Fruit fly (Drosophila melanogaster) whole organism, prepupa: Measurements from ENCODE around the gene Jhbp4.

Source experiments
- Blimp-1 ChIP-seq: fragments of 200-800 bp; sonication (Bioruptor generic); optimal IDR thresholded peaks from 3 replicates; lab custom pipeline; 2017; ENCODE audit warnings: missing biosample characterization, missing genetic modification characterization, mild to moderate bottlenecking, moderate library complexity, missing genetic modification reagents
- CG10669 ChIP-seq: fragments of 200-800 bp; sonication (Bioruptor generic); optimal IDR thresholded peaks from 3 replicates; lab custom pipeline; 2018; ENCODE audit warnings: missing biosample characterization, mild to moderate bottlenecking, missing genetic modification characterization, moderate library complexity
- CG11294 ChIP-seq: fragments of 200-800 bp; sonication (Bioruptor generic); IDR thresholded peaks from 2 replicates; pipeline ENCODE4 v1.3.6; 2022; ENCODE audit warnings: missing biosample characterization, missing genetic modification characterization
- CG11762 ChIP-seq: fragments of 200-800 bp; sonication (Bioruptor generic); optimal IDR thresholded peaks from 3 replicates; lab custom pipeline; 2016; ENCODE audit warnings: missing biosample characterization, missing genetic modification characterization; ENCODE audit not compliant: insufficient read depth
- CG11902 ChIP-seq: fragments of 200-800 bp; sonication (Bioruptor generic); optimal IDR thresholded peaks from 3 replicates; lab custom pipeline; 2016; ENCODE audit warnings: missing biosample characterization, missing genetic modification characterization
- CG15336 ChIP-seq: fragments of 200-800 bp; sonication (Bioruptor generic); IDR thresholded peaks from 2 replicates; pipeline ENCODE4 v1.3.6; 2022; ENCODE audit warnings: missing biosample characterization, missing genetic modification characterization
- CG1621 ChIP-seq: fragments of 200-800 bp; sonication (Bioruptor generic); optimal IDR thresholded peaks from 3 replicates; lab custom pipeline; 2018; ENCODE audit warnings: missing biosample characterization, mild to moderate bottlenecking, missing genetic modification characterization
- CG16779 ChIP-seq: fragments of 200-800 bp; sonication (Bioruptor generic); optimal IDR thresholded peaks from 3 replicates; lab custom pipeline; 2017; ENCODE audit warnings: missing biosample characterization, mild to moderate bottlenecking, missing genetic modification characterization
- CG3032 ChIP-seq: fragments of 200-800 bp; optimal IDR thresholded peaks from 2 replicates; lab custom pipeline; 2019; ENCODE audit warnings: missing biosample characterization, mild to moderate bottlenecking, missing genetic modification characterization, moderate library complexity
- CG31627 ChIP-seq: fragments of 200-800 bp; sonication (Bioruptor generic); optimal IDR thresholded peaks from 3 replicates; lab custom pipeline; 2016; ENCODE audit warnings: missing biosample characterization, missing genetic modification characterization
- CG32006 ChIP-seq: fragments of 200-800 bp; sonication (Bioruptor generic); optimal IDR thresholded peaks from 3 replicates; lab custom pipeline; 2017; ENCODE audit warnings: missing biosample characterization, mild to moderate bottlenecking, missing genetic modification characterization
- CG34406 ChIP-seq: fragments of 200-800 bp; sonication (Bioruptor generic); optimal IDR thresholded peaks from 3 replicates; lab custom pipeline; 2016; ENCODE audit warnings: missing biosample characterization, missing genetic modification characterization
- CG3919 ChIP-seq: fragments of 200-800 bp; sonication (Bioruptor generic); optimal IDR thresholded peaks from 3 replicates; lab custom pipeline; 2016; ENCODE audit warnings: missing biosample characterization, missing genetic modification characterization
- CG6163 ChIP-seq: fragments of 200-800 bp; sonication (Bioruptor generic); IDR thresholded peaks from 3 replicates; pipeline ENCODE4 v1.3.6; 2022; ENCODE audit warnings: missing biosample characterization, missing genetic modification characterization
- CG6792 ChIP-seq: fragments of 200-800 bp; sonication (Bioruptor generic); optimal IDR thresholded peaks from 3 replicates; lab custom pipeline; 2016; ENCODE audit warnings: missing biosample characterization, missing genetic modification characterization
- CG6808 ChIP-seq: fragments of 200-800 bp; sonication (Bioruptor generic); optimal IDR thresholded peaks from 3 replicates; lab custom pipeline; 2017; ENCODE audit warnings: missing biosample characterization, missing genetic modification characterization, mild to moderate bottlenecking, moderate library complexity, missing genetic modification reagents
- CG8119 ChIP-seq: fragments of 200-800 bp; sonication (Bioruptor generic); IDR thresholded peaks from 3 replicates; pipeline ENCODE4 v1.3.6; 2022; ENCODE audit warnings: missing biosample characterization, missing genetic modification characterization
- CG8319 ChIP-seq: fragments of 200-800 bp; sonication (Bioruptor generic); optimal IDR thresholded peaks from 3 replicates; lab custom pipeline; 2016; ENCODE audit warnings: missing biosample characterization, missing genetic modification characterization
- CG9139 ChIP-seq: fragments of 200-800 bp; sonication (Bioruptor generic); optimal IDR thresholded peaks from 3 replicates; lab custom pipeline; 2017; ENCODE audit warnings: missing biosample characterization, mild to moderate bottlenecking, missing genetic modification characterization
- Eip78C ChIP-seq: fragments of 200-800 bp; sonication (Bioruptor generic); peaks from one replicate; lab custom pipeline; 2016; ENCODE audit warnings: missing biosample characterization, missing genetic modification characterization
- Ets96B ChIP-seq: fragments of 200-800 bp; optimal IDR thresholded peaks from 2 replicates; lab custom pipeline; 2019; ENCODE audit warnings: missing biosample characterization, mild to moderate bottlenecking, missing genetic modification characterization, moderate library complexity
- Gug ChIP-seq: fragments of 200-800 bp; sonication (Bioruptor generic); IDR thresholded peaks from 2 replicates; pipeline ENCODE4 v1.3.6; 2022; ENCODE audit warnings: missing biosample characterization, missing genetic modification characterization
- Hr38 ChIP-seq: sonication (Bioruptor generic); optimal IDR thresholded peaks from 2 replicates; lab custom pipeline; 2016; ENCODE audit warnings: missing biosample characterization, missing genetic modification characterization
- Hr4 ChIP-seq: fragments of 200-800 bp; sonication (Bioruptor generic); optimal IDR thresholded peaks from 3 replicates; lab custom pipeline; 2016; ENCODE audit warnings: missing biosample characterization, missing genetic modification characterization
- Lpt ChIP-seq: fragments of 200-800 bp; sonication (Bioruptor generic); optimal IDR thresholded peaks from 3 replicates; lab custom pipeline; 2016; ENCODE audit warnings: missing biosample characterization, missing genetic modification characterization
- Met ChIP-seq: fragments of 200-800 bp; sonication (Bioruptor generic); optimal IDR thresholded peaks from 3 replicates; lab custom pipeline; 2016; ENCODE audit warnings: missing biosample characterization, missing genetic modification characterization
- OdsH ChIP-seq: fragments of 200-800 bp; sonication (Bioruptor generic); optimal IDR thresholded peaks from 3 replicates; lab custom pipeline; 2016; ENCODE audit warnings: missing biosample characterization, missing genetic modification characterization
- Smox ChIP-seq: fragments of 200-800 bp; sonication (Bioruptor generic); optimal IDR thresholded peaks from 3 replicates; lab custom pipeline; 2016; ENCODE audit warnings: missing biosample characterization, missing genetic modification characterization
- Sox14 ChIP-seq: fragments of 200-800 bp; sonication (Bioruptor generic); optimal IDR thresholded peaks from 3 replicates; lab custom pipeline; 2016; ENCODE audit warnings: missing biosample characterization, missing genetic modification characterization
- Sox15 ChIP-seq: fragments of 200-800 bp; sonication (Bioruptor generic); optimal IDR thresholded peaks from 3 replicates; lab custom pipeline; 2016; ENCODE audit warnings: missing biosample characterization, missing genetic modification characterization
- cyc ChIP-seq: fragments of 200-800 bp; sonication (Bioruptor generic); optimal IDR thresholded peaks from 3 replicates; lab custom pipeline; 2016; ENCODE audit warnings: missing biosample characterization, missing genetic modification characterization
- dac ChIP-seq: fragments of 200-800 bp; sonication (Bioruptor generic); optimal IDR thresholded peaks from 2 replicates; lab custom pipeline; 2017; ENCODE audit warnings: missing biosample characterization, mild to moderate bottlenecking, missing genetic modification characterization
- eg ChIP-seq: fragments of 200-800 bp; sonication (Bioruptor generic); IDR thresholded peaks from 3 replicates; pipeline ENCODE4 v1.3.6; 2022; ENCODE audit warnings: missing biosample characterization, missing genetic modification characterization
- esn ChIP-seq: fragments of 200-800 bp; sonication (Bioruptor generic); optimal IDR thresholded peaks from 2 replicates; lab custom pipeline; 2016; ENCODE audit warnings: missing biosample characterization, mild to moderate bottlenecking, missing genetic modification characterization, moderate library complexity
- fd59A ChIP-seq: fragments of 200-800 bp; sonication (Bioruptor generic); optimal IDR thresholded peaks from 2 replicates; lab custom pipeline; 2017; ENCODE audit warnings: missing biosample characterization, mild to moderate bottlenecking, missing genetic modification characterization, missing genetic modification reagents
- fd85E ChIP-seq: fragments of 200-800 bp; sonication (Bioruptor generic); optimal IDR thresholded peaks from 3 replicates; lab custom pipeline; 2016; ENCODE audit warnings: missing biosample characterization, missing genetic modification characterization
- fkh ChIP-seq: fragments of 200-800 bp; sonication (Bioruptor generic); optimal IDR thresholded peaks from 3 replicates; lab custom pipeline; 2017; ENCODE audit warnings: missing biosample characterization, mild to moderate bottlenecking, missing genetic modification characterization, moderate library complexity
- lz ChIP-seq: fragments of 200-800 bp; sonication (Bioruptor generic); optimal IDR thresholded peaks from 3 replicates; lab custom pipeline; 2016; ENCODE audit warnings: missing biosample characterization, missing genetic modification characterization
- net ChIP-seq: fragments of 200-800 bp; sonication (Bioruptor generic); optimal IDR thresholded peaks from 3 replicates; lab custom pipeline; 2016; ENCODE audit warnings: missing biosample characterization, missing genetic modification characterization
- pdm3 ChIP-seq: fragments of 200-800 bp; sonication (Bioruptor generic); optimal IDR thresholded peaks from 3 replicates; lab custom pipeline; 2016; ENCODE audit warnings: missing biosample characterization, missing genetic modification characterization
- salr ChIP-seq, 2 experiments: fragments of 200-800 bp; sonication (Bioruptor generic); optimal IDR thresholded peaks; 3 replicates each; lab custom pipeline; 2016 to 2018; ENCODE audit warnings: missing biosample characterization in 2 of 2, missing genetic modification characterization in 2 of 2, mild to moderate bottlenecking in 1 of 2
- spab ChIP-seq: fragments of 200-800 bp; sonication (Bioruptor generic); optimal IDR thresholded peaks from 2 replicates; lab custom pipeline; 2017; ENCODE audit warnings: missing biosample characterization, mild to moderate bottlenecking, missing genetic modification characterization, missing genetic modification reagents
- ss ChIP-seq, 2 experiments: fragments of 200-800 bp; sonication (Bioruptor generic); optimal IDR thresholded peaks; 2 replicates in 1 of 2; 3 replicates in 1 of 2; lab custom pipeline; 2017 to 2018; ENCODE audit warnings: mild to moderate bottlenecking in 2 of 2, missing biosample characterization in 2 of 2, missing genetic modification characterization in 2 of 2, moderate library complexity in 1 of 2
- topi ChIP-seq: fragments of 200-800 bp; sonication (Bioruptor generic); optimal IDR thresholded peaks from 3 replicates; lab custom pipeline; 2016; ENCODE audit warnings: missing biosample characterization, missing genetic modification characterization
- vri ChIP-seq: fragments of 200-800 bp; sonication (Bioruptor generic); optimal IDR thresholded peaks from 3 replicates; lab custom pipeline; 2016; ENCODE audit warnings: missing biosample characterization, mild to moderate bottlenecking, missing genetic modification characterization

Jhbp4 gene

DNA sequence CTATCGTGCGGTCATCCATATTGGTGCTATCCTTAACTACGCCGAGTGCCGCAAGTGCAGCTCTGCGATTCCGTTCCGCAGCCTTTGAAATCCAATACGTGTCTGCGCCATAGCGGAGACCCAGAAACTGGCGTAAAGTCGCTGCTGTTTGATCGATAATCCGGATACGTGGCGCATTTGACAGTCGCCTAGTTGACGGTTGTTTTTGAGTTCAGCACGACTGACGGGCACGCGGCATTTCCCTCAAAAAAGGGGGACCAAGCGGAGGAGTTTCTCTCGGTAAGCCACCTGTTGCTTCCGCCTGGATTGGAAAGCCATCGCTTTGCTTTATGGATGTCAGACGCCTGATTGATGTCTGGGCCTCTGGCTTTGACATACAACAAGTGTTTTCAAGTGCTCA, 24.2 kb downstream of the Jhbp4 start, which contains the start of gene CG10185:
CG10185 (minus strand) TSS at position 101 of the 400 bp plus-strand sequence.
- TF ChIP-seq pdm3 (GFP tag; lab: Kevin White, UChicago) (no peak), cyc (GFP tag; lab: Kevin White, UChicago) (no peak), topi (no peak), CG10669 (no peak)
- TF ChIP-seq, all 60 proteins: peak for 0

DNA sequence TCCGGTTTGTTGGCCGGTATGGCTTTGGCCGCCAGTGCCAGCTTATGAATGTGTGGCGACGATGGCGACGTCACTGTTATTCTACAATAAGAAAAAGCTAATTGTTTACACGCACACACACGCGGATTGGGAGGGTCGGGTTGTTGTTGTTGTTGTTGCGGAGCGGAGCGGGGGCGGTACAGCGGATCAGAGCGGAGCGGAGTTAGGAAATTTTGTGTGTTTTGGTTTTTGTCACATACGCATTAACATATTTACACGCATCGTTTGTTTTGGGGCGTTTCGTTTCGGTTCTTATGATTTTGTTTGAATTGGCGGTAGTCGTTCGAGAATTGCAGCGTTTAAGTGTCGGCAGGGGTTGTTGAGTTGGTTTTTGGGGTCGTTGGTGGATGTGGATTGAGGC, 26.0 kb downstream of the Jhbp4 start:
- no peak for TF ChIP-seq CG6792 (GFP tag; lab: Kevin White, UChicago)
- TF ChIP-seq fkh (GFP tag; lab: Kevin White, UChicago): peak; percentile 98
- TF ChIP-seq CG11294 (GFP tag; lab: Robert Waterston, UW): no peak
- TF ChIP-seq dac: no peak
- TF ChIP-seq, all 60 proteins: peak for 1

DNA sequence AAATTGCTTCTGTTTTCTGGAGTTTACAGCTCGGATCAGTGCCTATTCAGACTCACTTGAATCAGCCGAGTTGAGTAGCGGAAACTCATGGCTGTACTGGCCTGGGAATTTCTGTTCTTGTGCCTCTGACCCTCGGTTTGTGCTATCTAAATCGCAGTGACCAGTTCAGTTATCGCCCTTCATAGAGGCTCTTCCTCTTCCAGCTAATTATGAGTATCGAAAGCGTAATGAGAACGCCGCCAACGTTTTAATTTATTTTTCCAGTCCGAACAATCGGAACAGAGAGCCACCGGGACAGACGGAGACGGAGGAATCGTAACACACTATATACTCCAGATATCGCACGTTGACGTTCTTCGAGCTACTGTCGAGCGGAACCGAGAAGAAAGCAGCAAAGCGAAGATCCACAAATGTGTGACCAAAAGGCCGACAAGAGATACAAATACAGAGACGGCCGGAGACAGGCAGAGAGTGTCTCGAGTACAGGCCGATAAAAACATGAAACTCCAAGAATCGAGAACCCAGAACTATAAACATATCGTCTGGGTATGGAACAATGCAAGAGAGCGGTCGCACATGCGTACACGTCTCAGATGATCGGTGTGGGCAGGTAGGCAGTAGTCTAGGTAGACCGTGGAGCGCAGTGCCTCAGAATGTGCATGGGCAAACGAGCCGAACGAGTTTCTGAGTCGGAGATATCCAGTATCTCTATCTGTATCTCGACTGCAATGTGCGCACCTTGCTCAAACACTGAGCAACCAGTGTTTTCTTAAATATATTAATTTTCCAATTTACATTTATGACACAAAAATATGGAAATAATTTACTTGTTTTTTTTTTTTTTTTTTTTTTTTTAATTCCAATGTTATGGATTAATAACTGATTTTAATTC, 28.6 kb downstream of the Jhbp4 start:
- peak in 1 of 2 experiments; percentile 87 for TF ChIP-seq salr (GFP tag; optimal IDR thresholded peaks at IDR 0.05; lab: Kevin White, UChicago)
- peak; percentile 70 for TF ChIP-seq CG8319 (GFP tag; lab: Kevin White, UChicago)
- TF ChIP-seq Sox15 (GFP tag; lab: Kevin White, UChicago): peak; percentile 26
- TF ChIP-seq CG1621 (tag; lab: Kevin White, UChicago): no peak
- TF ChIP-seq lz (GFP tag; lab: Kevin White, UChicago): peak; percentile 70
- TF ChIP-seq CG8119 (GFP tag; lab: Robert Waterston, UW): peak; percentile 93
- TF ChIP-seq OdsH: peak; percentile 89
- TF ChIP-seq fd85E (GFP tag; lab: Kevin White, UChicago): no peak
- peak; percentile 72 for TF ChIP-seq CG6808 (GFP tag; lab: Kevin White, UChicago)
- peak; percentile 0 for TF ChIP-seq CG11902 (GFP tag; lab: Kevin White, UChicago)
- TF ChIP-seq fkh (GFP tag; lab: Kevin White, UChicago): no peak
- TF ChIP-seq CG11762 (GFP tag; lab: Kevin White, UChicago): peak; percentile 78
- TF ChIP-seq Hr38 (GFP tag; lab: Kevin White, UChicago): no peak
- TF ChIP-seq vri (GFP tag; lab: Kevin White, UChicago): no peak
- no peak for TF ChIP-seq CG32006 (GFP tag; lab: Kevin White, UChicago)
- peak; percentile 92 for TF ChIP-seq Ets96B (tag; lab: Kevin White, UChicago)
- peak; percentile 89 for TF ChIP-seq CG6163
- TF ChIP-seq fd59A: peak; percentile 55
- no peak for TF ChIP-seq CG9139 (GFP tag; lab: Kevin White, UChicago)
- peak; percentile 65 for TF ChIP-seq Gug
- peak; percentile 84 for TF ChIP-seq pdm3 (GFP tag; lab: Kevin White, UChicago)
- TF ChIP-seq CG16779 (tag; lab: Kevin White, UChicago): no peak
- TF ChIP-seq Blimp-1 (GFP tag; lab: Kevin White, UChicago): no peak
- TF ChIP-seq spab (GFP tag; lab: Kevin White, UChicago): peak; percentile 71
- TF ChIP-seq Met (GFP tag; lab: Kevin White, UChicago): no peak
- TF ChIP-seq Lpt (GFP tag; lab: Kevin White, UChicago): peak; percentile 87
- no peak for TF ChIP-seq cyc (GFP tag; lab: Kevin White, UChicago)
- peak; percentile 98 for TF ChIP-seq Eip78C (GFP tag; lab: Kevin White, UChicago)
- peak; percentile 83 for TF ChIP-seq esn
- peak; percentile 94 for TF ChIP-seq CG15336 (GFP tag; lab: Robert Waterston, UW)
- TF ChIP-seq dac: no peak
- no peak for TF ChIP-seq Smox (GFP tag; lab: Kevin White, UChicago)
- peak; percentile 61 to 73 for TF ChIP-seq ss (GFP tag; optimal IDR thresholded peaks at IDR 0.05; lab: Kevin White, UChicago)
- peak; percentile 88 for TF ChIP-seq net (GFP tag; lab: Kevin White, UChicago)
- peak; percentile 90 for TF ChIP-seq CG3919 (GFP tag; lab: Kevin White, UChicago)
- peak; percentile 61 for TF ChIP-seq CG31627 (GFP tag; lab: Kevin White, UChicago)
- peak; percentile 81 for TF ChIP-seq Sox14 (GFP tag; lab: Kevin White, UChicago)
- TF ChIP-seq CG34406 (GFP tag; lab: Kevin White, UChicago): peak; percentile 86
- peak; percentile 83 for TF ChIP-seq CG3032
- TF ChIP-seq eg (GFP tag; lab: Robert Waterston, UW): peak; percentile 89
- peak; percentile 73 for TF ChIP-seq CG10669
- TF ChIP-seq CG11294 (GFP tag; lab: Robert Waterston, UW): peak; percentile 66
- TF ChIP-seq Hr4: peak; percentile 78
